Fruit fly (Drosophila melanogaster) whole organism, pupa: ENCODE data around the gene CG34274.

Source experiments
- CG12605 ChIP-seq: fragments of 200-800 bp; sonication (Bioruptor generic); IDR thresholded peaks from 2 replicates; pipeline ENCODE4 v1.3.6; 2022; ENCODE audit warnings: missing biosample characterization, missing genetic modification characterization
- CG17806 ChIP-seq: fragments of 200-800 bp; sonication (Bioruptor generic); optimal IDR thresholded peaks from 2 replicates; lab custom pipeline; 2018; ENCODE audit warnings: missing biosample characterization, mild to moderate bottlenecking, missing genetic modification characterization, moderate library complexity
- CG8159 ChIP-seq: fragments of 200-800 bp; sonication (Bioruptor generic); optimal IDR thresholded peaks from 3 replicates; lab custom pipeline; 2018; ENCODE audit warnings: missing biosample characterization, mild to moderate bottlenecking, missing genetic modification characterization, moderate library complexity
- EcR ChIP-seq: fragments of 200-800 bp; sonication (Bioruptor generic); optimal IDR thresholded peaks from 3 replicates; lab custom pipeline; 2019; ENCODE audit warnings: missing biosample characterization, missing genetic modification characterization, mild to moderate bottlenecking, moderate library complexity, missing genetic modification reagents
- Ets98B ChIP-seq: fragments of 200-800 bp; sonication (Bioruptor generic); IDR thresholded peaks from 2 replicates; pipeline ENCODE4 v1.3.6; 2022; ENCODE audit warnings: missing biosample characterization, missing genetic modification characterization
- Snoo ChIP-seq: fragments of 200-800 bp; sonication (Bioruptor generic); optimal IDR thresholded peaks from 3 replicates; lab custom pipeline; 2017; ENCODE audit warnings: missing biosample characterization, mild to moderate bottlenecking, missing genetic modification characterization, inconsistent platforms

- TF ChIP-seq EcR (no peak), Ets98B (no peak), CG17806 (tag; lab: Kevin White, UChicago) (no peak), CG12605 (GFP tag; lab: Robert Waterston, UW) (no peak), Snoo (no peak), CG8159 (tag; lab: Kevin White, UChicago) (no peak)
These were observed 35.0 kb upstream of the CG34274 start for dm6 chr3R:15696461-15697044.
